Worm (Caenorhabditis elegans) whole organism, young adult: Measurements from ENCODE around the gene gcy-34.
A peak's percentile ranks its signal among the peaks of the same experiment; 100 is the strongest.

ENCODE experiments used
- B0035.1 ChIP-seq: sonication (generic microtip); optimal IDR thresholded peaks from 2 replicates; lab custom pipeline; 2016; ENCODE audit warnings: missing genetic modification characterization, mild to moderate bottlenecking, missing compliant biosample characterization, missing genotype, missing genetic modification reagents
- F10E7.11 ChIP-seq: sonication (generic microtip); optimal IDR thresholded peaks from 2 replicates; lab custom pipeline; 2017; ENCODE audit warnings: mild to moderate bottlenecking, missing genetic modification characterization, moderate library complexity, missing compliant biosample characterization
- F23B12.7 ChIP-seq: sonication (generic microtip); optimal IDR thresholded peaks from 2 replicates; lab custom pipeline; 2017; ENCODE audit warnings: missing genetic modification characterization, mild to moderate bottlenecking, missing compliant biosample characterization, antibody characterized with exemption, moderate library complexity; ENCODE audit not compliant: insufficient read depth
- F33H1.4 ChIP-seq: fragments of 200-800 bp; sonication (Bioruptor generic); IDR thresholded peaks from 2 replicates; pipeline ENCODE4 v1.3.6; 2022; ENCODE audit warnings: missing genetic modification reagents, missing genetic modification characterization, missing compliant biosample characterization
- F37B4.10 ChIP-seq: fragments of 200-800 bp; sonication (Bioruptor generic); IDR thresholded peaks from 2 replicates; pipeline ENCODE4 v1.3.6; 2022; ENCODE audit warnings: missing genetic modification characterization, missing compliant biosample characterization
- F55B11.4 ChIP-seq: sonication (generic microtip); optimal IDR thresholded peaks from 2 replicates; lab custom pipeline; 2016; ENCODE audit warnings: missing compliant biosample characterization, missing genetic modification characterization, borderline replicate concordance; ENCODE audit not compliant: insufficient read depth
- K11D2.4 ChIP-seq: fragments of 200-800 bp; sonication (Bioruptor generic); IDR thresholded peaks from 2 replicates; pipeline ENCODE4 v1.3.6; 2022; ENCODE audit warnings: missing genetic modification reagents, missing genetic modification characterization, missing compliant biosample characterization
- Y79H2A.3 ChIP-seq: fragments of 200-800 bp; sonication (Bioruptor generic); conservative IDR thresholded peaks from 2 replicates; pipeline ENCODE4 v1.3.6; 2022; ENCODE audit warnings: missing genetic modification reagents, missing genetic modification characterization, missing compliant biosample characterization
- akir-1 ChIP-seq: fragments of 200-800 bp; sonication (Bioruptor generic); optimal IDR thresholded peaks from 2 replicates; lab custom pipeline; 2018; ENCODE audit warnings: mild to moderate bottlenecking, missing genetic modification characterization, moderate library complexity, missing compliant biosample characterization
- aptf-2 ChIP-seq: fragments of 200-800 bp; sonication (Bioruptor generic); conservative IDR thresholded peaks from 2 replicates; pipeline ENCODE4 v1.3.6; 2022; ENCODE audit warnings: missing genetic modification reagents, missing genetic modification characterization, missing compliant biosample characterization
- aptf-3 ChIP-seq: fragments of 200-800 bp; sonication (Bioruptor generic); IDR thresholded peaks from 2 replicates; pipeline ENCODE4 v1.3.6; 2022; ENCODE audit warnings: missing genetic modification characterization, missing compliant biosample characterization
- attf-5 ChIP-seq: fragments of 200-800 bp; sonication (Bioruptor generic); optimal IDR thresholded peaks from 2 replicates; lab custom pipeline; 2018; ENCODE audit warnings: mild to moderate bottlenecking, missing genetic modification characterization, missing compliant biosample characterization
- ccch-3 ChIP-seq: fragments of 200-800 bp; sonication (Bioruptor generic); optimal IDR thresholded peaks from 2 replicates; lab custom pipeline; 2018; ENCODE audit warnings: mild to moderate bottlenecking, missing genetic modification characterization, missing compliant biosample characterization
- ceh-40 ChIP-seq: fragments of 200-800 bp; sonication (Bioruptor generic); IDR thresholded peaks from 2 replicates; pipeline ENCODE4 v1.3.6; 2022; ENCODE audit warnings: missing genetic modification characterization, missing compliant biosample characterization
- ceh-79 ChIP-seq: sonication (generic microtip); optimal IDR thresholded peaks from 2 replicates; lab custom pipeline; 2017; ENCODE audit warnings: mild to moderate bottlenecking, missing genetic modification characterization, missing compliant biosample characterization
- egl-18 ChIP-seq: fragments of 200-800 bp; sonication (Bioruptor generic); IDR thresholded peaks from 2 replicates; pipeline ENCODE4 v1.3.6; 2022; ENCODE audit warnings: missing genetic modification reagents, missing genetic modification characterization, missing compliant biosample characterization
- ekl-4 ChIP-seq: fragments of 200-800 bp; sonication (Bioruptor generic); IDR thresholded peaks from 2 replicates; pipeline ENCODE4 v1.3.6; 2022; ENCODE audit warnings: missing genetic modification reagents, missing genetic modification characterization, missing compliant biosample characterization
- hrde-1 ChIP-seq: sonication (generic microtip); optimal IDR thresholded peaks from 2 replicates; lab custom pipeline; 2016; ENCODE audit warnings: missing genetic modification characterization, mild to moderate bottlenecking, missing compliant biosample characterization, moderate library complexity, missing genotype, missing genetic modification reagents, borderline replicate concordance
- lag-1 ChIP-seq: fragments of 200-800 bp; sonication (Bioruptor generic); IDR thresholded peaks from 2 replicates; pipeline ENCODE4 v1.3.6; 2022; ENCODE audit warnings: missing genetic modification reagents, missing genetic modification characterization, missing compliant biosample characterization
- let-526 ChIP-seq: fragments of 200-800 bp; sonication (Bioruptor generic); IDR thresholded peaks from 2 replicates; pipeline ENCODE4 v1.3.6; 2022; ENCODE audit warnings: missing genetic modification reagents, missing genetic modification characterization, missing compliant biosample characterization
- let-607 ChIP-seq, 2 experiments: fragments of 200-800 bp in 1 of 2; sonication (Bioruptor generic) in 1 of 2; sonication (generic microtip) in 1 of 2; optimal IDR thresholded peaks; 2 replicates each; lab custom pipeline; 2016 to 2018; ENCODE audit warnings: mild to moderate bottlenecking in 2 of 2, missing compliant biosample characterization in 2 of 2, missing genetic modification characterization in 2 of 2, moderate library complexity in 2 of 2, missing genotype in 1 of 2
- lir-1 ChIP-seq: fragments of 200-800 bp; sonication (Bioruptor generic); conservative IDR thresholded peaks from 2 replicates; pipeline ENCODE4 v1.3.6; 2022; ENCODE audit warnings: missing genetic modification reagents, missing genetic modification characterization, missing compliant biosample characterization
- mcd-1 ChIP-seq: fragments of 200-800 bp; sonication (Bioruptor generic); IDR thresholded peaks from 2 replicates; pipeline ENCODE4 v1.3.6; 2022; ENCODE audit warnings: missing genetic modification reagents, missing genetic modification characterization, missing compliant biosample characterization
- nfya-1 ChIP-seq: sonication (generic microtip); optimal IDR thresholded peaks from 2 replicates; lab custom pipeline; 2017; ENCODE audit warnings: antibody characterized with exemption, missing compliant biosample characterization, missing genetic modification characterization, borderline replicate concordance; ENCODE audit not compliant: insufficient read depth
- pha-4 ChIP-seq: fragments of 150-350 bp; sonication (generic microtip); optimal IDR thresholded peaks from 2 replicates; lab custom pipeline; 2014; ENCODE audit warnings: missing biosample characterization, missing genetic modification reagents, missing genetic modification characterization
- repo-1 ChIP-seq: sonication (generic microtip); optimal IDR thresholded peaks from 2 replicates; lab custom pipeline; 2017; ENCODE audit warnings: mild to moderate bottlenecking, missing genetic modification characterization, missing compliant biosample characterization
- somi-1 ChIP-seq: fragments of 200-800 bp; sonication (Bioruptor generic); optimal IDR thresholded peaks from 2 replicates; lab custom pipeline; 2018; ENCODE audit warnings: mild to moderate bottlenecking, missing genetic modification characterization, missing compliant biosample characterization
- tbp1 ChIP-seq: fragments of 200-800 bp; sonication (Bioruptor generic); optimal IDR thresholded peaks from 2 replicates; lab custom pipeline; 2018; ENCODE audit warnings: mild to moderate bottlenecking, missing genetic modification characterization, missing compliant biosample characterization
- tbx-9 ChIP-seq: sonication (generic microtip); optimal IDR thresholded peaks from 2 replicates; lab custom pipeline; 2016; ENCODE audit warnings: borderline replicate concordance, missing genetic modification characterization, inconsistent platforms, missing compliant biosample characterization
- unc-62 ChIP-seq: fragments of 150-350 bp; optimal IDR thresholded peaks from 2 replicates; lab custom pipeline; 2014; ENCODE audit warnings: missing biosample characterization, missing genetic modification reagents, missing genetic modification characterization
- zfh-2 ChIP-seq: fragments of 200-800 bp; sonication (Bioruptor generic); conservative IDR thresholded peaks from 2 replicates; pipeline ENCODE4 v1.3.6; 2022; ENCODE audit warnings: missing genetic modification reagents, missing genetic modification characterization, missing compliant biosample characterization
- ztf-25 ChIP-seq: fragments of 200-800 bp; sonication (Bioruptor generic); IDR thresholded peaks from 2 replicates; pipeline ENCODE4 v1.3.6; 2022; ENCODE audit warnings: missing genetic modification reagents, missing genetic modification characterization, missing compliant biosample characterization
- ztf-26 ChIP-seq: sonication (generic microtip); optimal IDR thresholded peaks from 2 replicates; lab custom pipeline; 2017; ENCODE audit warnings: missing genetic modification characterization, missing compliant biosample characterization
- ztf-28 ChIP-seq: fragments of 200-800 bp; sonication (Bioruptor generic); IDR thresholded peaks from 2 replicates; pipeline ENCODE4 v1.3.6; 2022; ENCODE audit warnings: missing genetic modification reagents, missing genetic modification characterization, missing compliant biosample characterization

gcy-34 gene

DNA sequence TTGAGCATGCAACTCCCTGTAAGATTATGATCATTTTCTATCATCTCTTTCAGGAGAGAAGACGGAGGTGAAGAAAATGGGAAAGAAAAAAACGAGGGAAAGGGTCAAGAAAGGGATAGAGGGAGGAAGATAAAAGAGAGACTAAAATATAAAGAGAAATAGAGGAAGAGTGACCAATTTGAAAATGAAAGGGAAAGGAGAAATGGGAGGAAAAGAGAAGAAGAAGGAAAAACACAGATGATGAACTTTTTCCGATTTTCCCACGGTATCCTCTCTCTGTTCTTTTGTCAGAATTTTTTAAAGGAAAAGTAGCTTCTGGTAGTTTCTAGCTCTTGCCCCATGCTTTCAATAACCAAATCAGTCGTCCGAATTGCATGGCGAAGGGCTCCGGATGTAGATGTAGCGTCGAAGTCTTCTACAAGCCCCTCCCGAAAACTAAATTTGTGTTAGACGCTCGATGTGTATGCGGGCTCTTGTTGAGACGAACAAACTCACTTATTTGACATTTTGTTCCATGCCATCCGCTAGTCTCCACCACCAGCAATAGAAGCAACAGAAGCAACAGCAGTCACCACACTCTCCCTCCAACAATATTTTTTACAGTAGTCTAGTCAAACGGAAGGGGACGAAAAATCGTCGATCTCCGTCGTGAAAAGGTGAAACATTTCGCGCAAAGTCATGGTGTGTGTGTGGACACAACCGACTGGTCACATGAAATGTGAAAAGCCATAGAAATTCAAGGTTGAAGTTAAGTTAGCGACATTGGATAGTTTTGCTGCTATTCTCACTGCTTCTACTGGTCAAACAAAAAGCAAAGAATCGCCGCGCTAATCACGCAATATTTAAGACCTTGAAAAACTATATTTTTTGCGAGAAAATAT lies 5.9 kb upstream of the gcy-34 start, which contains the start of gene somi-1:
Gene somi-1 (minus strand): TSS at position 18 of the 881 bp plus-strand sequence.
- TF ChIP-seq ztf-25 (GFP tag; lab: Robert Waterston, UW), result 0 out of 2 replicates have a peak, but pooled peaks have one; percentile 43
- TF ChIP-seq akir-1 (GFP tag; lab: Kevin White, UChicago), result no peak
- peak; percentile 64 for TF ChIP-seq somi-1 (GFP tag; lab: Kevin White, UChicago)
- TF ChIP-seq F33H1.4 (GFP tag; lab: Robert Waterston, UW), result no peak
- TF ChIP-seq aptf-3 (GFP tag; lab: Robert Waterston, UW), result no peak
- no peak for TF ChIP-seq let-526
- no peak for TF ChIP-seq lir-1 (GFP tag; lab: Robert Waterston, UW)
- no peak for TF ChIP-seq F23B12.7 (tag; lab: Kevin White, UChicago)
- no peak for TF ChIP-seq F10E7.11 (tag; lab: Kevin White, UChicago)

DNA sequence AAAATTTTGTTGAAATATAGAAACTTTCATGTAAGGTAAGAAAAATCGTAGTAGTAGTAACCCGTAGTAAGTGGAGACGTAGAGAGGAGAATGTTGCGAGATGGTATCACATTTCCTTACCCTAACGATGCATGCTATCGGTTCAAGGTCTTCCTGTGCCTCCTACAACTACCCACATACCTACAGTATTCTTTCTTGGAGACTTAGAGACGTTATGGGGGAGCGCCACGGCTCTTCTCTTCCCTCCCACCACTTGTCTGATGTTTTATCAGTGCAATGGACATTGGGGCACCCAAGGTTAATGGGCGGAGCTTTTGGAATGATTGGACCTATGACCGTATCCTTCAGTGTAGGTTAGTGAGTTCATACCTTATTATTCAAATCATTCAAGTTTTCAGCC lies 5.2 kb upstream of the gcy-34 start:
- TF ChIP-seq pha-4 (tag; lab: Kevin White, UChicago), result no peak
- TF ChIP-seq hrde-1 (tag; lab: Kevin White, UChicago), result no peak
- no peak for TF ChIP-seq ceh-79 (tag; lab: Kevin White, UChicago)
- TF ChIP-seq unc-62 (GFP tag; lab: Kevin White, UChicago), result no peak
- no peak for TF ChIP-seq K11D2.4 (GFP tag; lab: Robert Waterston, UW)
- no peak for TF ChIP-seq zfh-2 (GFP tag; lab: Robert Waterston, UW)
- TF ChIP-seq ztf-28, result no peak
- no peak for TF ChIP-seq repo-1 (tag; lab: Kevin White, UChicago)
- no peak for TF ChIP-seq ccch-3 (GFP tag; lab: Kevin White, UChicago)

DNA sequence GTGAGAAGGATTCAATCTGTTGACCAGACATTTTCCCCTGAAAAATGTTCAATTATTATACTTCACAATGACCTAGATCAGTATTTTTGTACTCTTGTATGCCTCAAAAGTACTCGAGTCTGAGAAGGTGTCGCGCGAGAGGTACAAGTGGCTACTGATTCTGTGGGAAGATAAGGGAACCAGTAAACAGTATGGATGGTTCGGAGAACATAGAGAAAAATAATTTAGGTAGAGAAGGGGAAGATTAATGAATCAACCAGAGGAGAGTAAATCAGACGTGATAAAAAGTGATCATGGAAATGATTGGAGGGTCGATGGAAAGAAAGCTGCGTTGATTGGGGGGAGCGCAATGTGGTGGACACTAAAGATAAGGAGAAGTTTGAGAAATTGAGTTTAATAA lies 3.8 kb upstream of the gcy-34 start:
- TF ChIP-seq let-607 (tag; optimal IDR thresholded peaks at IDR 0.05; lab: Kevin White, UChicago), result no peak
- TF ChIP-seq mcd-1 (GFP tag; lab: Robert Waterston, UW), result no peak
- no peak for TF ChIP-seq ztf-26
- no peak for TF ChIP-seq ekl-4 (GFP tag; lab: Robert Waterston, UW)
- no peak for TF ChIP-seq ceh-79 (tag; lab: Kevin White, UChicago)
- TF ChIP-seq egl-18, result no peak
- no peak for TF ChIP-seq unc-62 (GFP tag; lab: Kevin White, UChicago)
- TF ChIP-seq tbx-9 (tag; lab: Kevin White, UChicago), result no peak
- TF ChIP-seq B0035.1, result no peak
- no peak for TF ChIP-seq F55B11.4 (tag; lab: Kevin White, UChicago)
- no peak for TF ChIP-seq tbp1 (GFP tag; lab: Kevin White, UChicago)
- no peak for TF ChIP-seq aptf-2 (GFP tag; lab: Robert Waterston, UW)
- no peak for TF ChIP-seq lag-1 (GFP tag; lab: Robert Waterston, UW)
- TF ChIP-seq Y79H2A.3 (GFP tag; lab: Robert Waterston, UW), result no peak
- no peak for TF ChIP-seq F37B4.10 (GFP tag; lab: Robert Waterston, UW)
- no peak for TF ChIP-seq ceh-40
- TF ChIP-seq nfya-1 (tag; lab: Kevin White, UChicago), result no peak
- TF ChIP-seq attf-5 (GFP tag; lab: Kevin White, UChicago), result no peak
